Worm (Caenorhabditis elegans): ENCODE results near the gene tsp-3.

DNA sequence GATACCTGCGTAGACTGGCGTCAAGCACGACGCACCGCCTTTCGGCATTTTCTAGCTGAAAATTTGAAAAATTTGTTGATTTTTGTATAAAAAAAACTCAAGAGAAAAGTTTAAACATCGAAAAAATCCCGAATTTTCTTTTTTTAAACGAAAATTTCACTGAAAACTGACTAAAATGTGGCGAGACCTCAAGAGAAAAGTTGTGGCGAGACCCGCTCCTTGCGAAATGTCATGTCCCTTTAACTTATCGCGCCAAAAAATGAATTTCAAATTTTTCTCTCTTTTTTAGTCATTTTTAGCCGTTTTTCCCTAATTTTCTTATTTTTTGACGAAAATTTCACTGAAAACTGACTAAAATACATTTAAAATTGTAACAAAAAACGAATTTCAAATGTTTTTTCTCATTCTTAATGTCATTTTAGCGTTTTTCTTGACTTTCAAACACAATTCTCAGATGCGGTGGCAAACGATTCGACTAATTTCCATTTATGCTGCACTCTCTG is 43.0 kb upstream of the tsp-3 start, which contains the start of the genes snpc-1.2 and Y39E4B.5:
- TF ChIP-seq irx-1 (tag; optimal IDR thresholded peaks at IDR 0.05) (no peak), mdl-1 (tag; optimal IDR thresholded peaks at IDR 0.05) (no peak), nhr-77 (tag; optimal IDR thresholded peaks at IDR 0.05) (no peak), nhr-85 (tag) (no peak), nhr-28 (tag; optimal IDR thresholded peaks at IDR 0.05) (no peak), fos-1 (tag; optimal IDR thresholded peaks at IDR 0.05) (no peak), nhr-12 (tag; optimal IDR thresholded peaks at IDR 0.05) (no peak), unc-62 (GFP tag; optimal IDR thresholded peaks at IDR 0.05) (no peak), lin-39 (tag; optimal IDR thresholded peaks at IDR 0.05) (no peak), lsy-2 (tag; optimal IDR thresholded peaks at IDR 0.05) (no peak), ceh-8 (GFP tag; optimal IDR thresholded peaks at IDR 0.05) (no peak), ama-1 (optimal IDR thresholded peaks at IDR 0.05) (no peak), hlh-17 (GFP tag; optimal IDR thresholded peaks at IDR 0.05; ENCODE audit: borderline replicate concordance) (no peak), egl-27 (tag; optimal IDR thresholded peaks at IDR 0.05) (no peak)

Data from whole organism, L1 larva.